Fruit fly (Drosophila melanogaster) whole organism, embryonic: Measurements from ENCODE around the gene armi.

Experiments
- BEAF-32 ChIP-seq: fragments of 200-800 bp; sonication (Bioruptor generic); optimal IDR thresholded peaks from 3 replicates; lab custom pipeline; 2017; ENCODE audit warnings: missing biosample characterization, missing genetic modification characterization, mild to moderate bottlenecking, moderate library complexity, missing genetic modification reagents
- CG10543 ChIP-seq: fragments of 200-800 bp; sonication (Bioruptor generic); optimal IDR thresholded peaks from 3 replicates; lab custom pipeline; 2017; ENCODE audit warnings: missing biosample characterization, mild to moderate bottlenecking, missing genetic modification characterization, moderate library complexity
- CG11696 ChIP-seq: fragments of 200-800 bp; sonication (Bioruptor generic); IDR thresholded peaks from 2 replicates; pipeline ENCODE4 v1.3.6; 2022; ENCODE audit warnings: missing biosample characterization, missing genetic modification characterization
- CG13123 ChIP-seq: fragments of 200-800 bp; sonication (Bioruptor generic); optimal IDR thresholded peaks from 2 replicates; lab custom pipeline; 2016; ENCODE audit warnings: missing biosample characterization, missing genetic modification characterization
- CG13775 ChIP-seq: fragments of 200-800 bp; sonication (Bioruptor generic); optimal IDR thresholded peaks from 3 replicates; lab custom pipeline; 2017; ENCODE audit warnings: missing biosample characterization, mild to moderate bottlenecking, missing genetic modification characterization
- CG15479 ChIP-seq: fragments of 200-800 bp; sonication (Bioruptor generic); optimal IDR thresholded peaks from 3 replicates; lab custom pipeline; 2019; ENCODE audit warnings: missing biosample characterization, mild to moderate bottlenecking, missing genetic modification characterization, moderate library complexity
- CG2712 ChIP-seq: fragments of 200-800 bp; optimal IDR thresholded peaks from 3 replicates; lab custom pipeline; 2019; ENCODE audit warnings: missing biosample characterization, mild to moderate bottlenecking, missing genetic modification characterization, moderate library complexity
- CG31388 ChIP-seq: fragments of 200-800 bp; sonication (Bioruptor generic); optimal IDR thresholded peaks from 2 replicates; lab custom pipeline; 2016; ENCODE audit warnings: missing biosample characterization, missing genetic modification characterization
- CG3163 ChIP-seq: fragments of 200-800 bp; sonication (Bioruptor generic); optimal IDR thresholded peaks from 3 replicates; lab custom pipeline; 2016; ENCODE audit warnings: missing biosample characterization, missing genetic modification characterization
- CG32532 ChIP-seq: fragments of 200-800 bp; sonication (Bioruptor generic); IDR thresholded peaks from 2 replicates; pipeline ENCODE4 v1.3.6; 2022; ENCODE audit warnings: missing biosample characterization, missing genetic modification characterization
- CG33557 ChIP-seq: fragments of 200-800 bp; sonication (Bioruptor generic); optimal IDR thresholded peaks from 2 replicates; lab custom pipeline; 2019; ENCODE audit warnings: missing biosample characterization, mild to moderate bottlenecking, missing genetic modification characterization, moderate library complexity
- CG3847 ChIP-seq: fragments of 200-800 bp; sonication (Bioruptor generic); IDR thresholded peaks from 2 replicates; pipeline ENCODE4 v1.3.6; 2022; ENCODE audit warnings: missing biosample characterization, missing genetic modification characterization
- CG6689 ChIP-seq: fragments of 200-800 bp; sonication (Bioruptor generic); IDR thresholded peaks from 2 replicates; pipeline ENCODE4 v1.3.6; 2022; ENCODE audit warnings: missing biosample characterization, missing genetic modification characterization
- CG7372 ChIP-seq: fragments of 200-800 bp; sonication (Bioruptor generic); IDR thresholded peaks from 2 replicates; pipeline ENCODE4 v1.3.6; 2022; ENCODE audit warnings: missing biosample characterization, missing genetic modification characterization
- CG8359 ChIP-seq: fragments of 200-800 bp; sonication (Bioruptor generic); optimal IDR thresholded peaks from 2 replicates; lab custom pipeline; 2017; ENCODE audit warnings: missing biosample characterization, mild to moderate bottlenecking, missing genetic modification characterization, borderline replicate concordance
- CG8388 ChIP-seq: fragments of 200-800 bp; sonication (Bioruptor generic); optimal IDR thresholded peaks from 2 replicates; lab custom pipeline; 2019; ENCODE audit warnings: missing biosample characterization, mild to moderate bottlenecking, missing genetic modification characterization, moderate library complexity
- CG9609 ChIP-seq: fragments of 200-800 bp; sonication (Bioruptor generic); optimal IDR thresholded peaks from 3 replicates; lab custom pipeline; 2016; ENCODE audit warnings: missing biosample characterization, missing genetic modification characterization
- CG9817 ChIP-seq: fragments of 200-800 bp; sonication (Bioruptor generic); optimal IDR thresholded peaks from 2 replicates; lab custom pipeline; 2018; ENCODE audit warnings: missing biosample characterization, mild to moderate bottlenecking, missing genetic modification characterization, moderate library complexity
- Dbx ChIP-seq: fragments of 200-800 bp; sonication (Bioruptor generic); IDR thresholded peaks from 3 replicates; pipeline ENCODE4 v1.3.6; 2022; ENCODE audit warnings: missing biosample characterization, missing genetic modification characterization
- Doc3 ChIP-seq: fragments of 200-800 bp; sonication (Bioruptor generic); IDR thresholded peaks from 3 replicates; pipeline ENCODE4 v1.3.6; 2022; ENCODE audit warnings: missing biosample characterization, missing genetic modification characterization; ENCODE audit not compliant: partially characterized antibody
- Dp ChIP-seq: fragments of 200-800 bp; sonication (Bioruptor generic); optimal IDR thresholded peaks from 2 replicates; lab custom pipeline; 2018; ENCODE audit warnings: missing biosample characterization, mild to moderate bottlenecking, missing genetic modification characterization, moderate library complexity
- E2f1 ChIP-seq: fragments of 200-800 bp; sonication (Bioruptor generic); IDR thresholded peaks from 2 replicates; pipeline ENCODE4 v1.3.6; 2022; ENCODE audit warnings: missing biosample characterization, missing genetic modification characterization
- E2f2 ChIP-seq: fragments of 200-800 bp; sonication (Bioruptor generic); IDR thresholded peaks from 2 replicates; pipeline ENCODE4 v1.3.6; 2022; ENCODE audit warnings: missing biosample characterization, missing genetic modification characterization
- Hr78 ChIP-seq, 2 experiments: fragments of 200-800 bp in 1 of 2; fragments of >200 bp in 1 of 2; sonication (Bioruptor generic) in 1 of 2; optimal IDR thresholded peaks; 2 replicates each; lab custom pipeline; 2017 to 2019; ENCODE audit warnings: missing biosample characterization in 2 of 2, missing genetic modification characterization in 2 of 2, mild to moderate bottlenecking in 1 of 2, moderate library complexity in 1 of 2
- MBD-R2 ChIP-seq: fragments of 200-800 bp; sonication (Bioruptor generic); IDR thresholded peaks from 2 replicates; pipeline ENCODE4 v1.3.6; 2022; ENCODE audit warnings: missing biosample characterization, missing genetic modification characterization
- Mes4 ChIP-seq: fragments of 200-800 bp; sonication (Bioruptor generic); optimal IDR thresholded peaks from 2 replicates; lab custom pipeline; 2016; ENCODE audit warnings: missing biosample characterization, missing genetic modification characterization
- NFAT ChIP-seq: fragments of 200-800 bp; sonication (Bioruptor generic); IDR thresholded peaks from 2 replicates; pipeline ENCODE4 v1.3.6; 2022; ENCODE audit warnings: missing biosample characterization, missing genetic modification characterization
- Nf-YC ChIP-seq: fragments of 200-800 bp; optimal IDR thresholded peaks from 3 replicates; lab custom pipeline; 2019; ENCODE audit warnings: missing biosample characterization, mild to moderate bottlenecking, missing genetic modification characterization, moderate library complexity
- Rx ChIP-seq: fragments of 200-800 bp; sonication (Bioruptor generic); IDR thresholded peaks from 2 replicates; pipeline ENCODE4 v1.3.6; 2022; ENCODE audit warnings: missing biosample characterization, missing genetic modification characterization
- Spps ChIP-seq: fragments of 200-800 bp; sonication (Bioruptor generic); optimal IDR thresholded peaks from 2 replicates; lab custom pipeline; 2018; ENCODE audit warnings: missing biosample characterization, mild to moderate bottlenecking, missing genetic modification characterization
- az2 ChIP-seq: fragments of 200-800 bp; sonication (Bioruptor generic); optimal IDR thresholded peaks from 3 replicates; lab custom pipeline; 2016; ENCODE audit warnings: missing biosample characterization, missing genetic modification characterization
- bbx ChIP-seq: fragments of 200-800 bp; sonication (Bioruptor generic); IDR thresholded peaks from 2 replicates; pipeline ENCODE4 v1.3.6; 2022; ENCODE audit warnings: missing biosample characterization, missing genetic modification characterization; ENCODE audit not compliant: partially characterized antibody
- bowl ChIP-seq: fragments of 200-800 bp; sonication (Bioruptor generic); IDR thresholded peaks from 2 replicates; pipeline ENCODE4 v1.3.6; 2022; ENCODE audit warnings: missing biosample characterization, missing genetic modification characterization
- fd3F ChIP-seq: fragments of 200-800 bp; sonication (Bioruptor generic); optimal IDR thresholded peaks from 2 replicates; lab custom pipeline; 2018; ENCODE audit warnings: missing biosample characterization, mild to moderate bottlenecking, missing genetic modification characterization, moderate library complexity
- fru ChIP-seq: fragments of >200 bp; optimal IDR thresholded peaks from 2 replicates; lab custom pipeline; 2017
- gfzf ChIP-seq: fragments of 200-800 bp; sonication (Bioruptor generic); optimal IDR thresholded peaks from 2 replicates; lab custom pipeline; 2016; ENCODE audit warnings: missing biosample characterization, mild to moderate bottlenecking, missing genetic modification characterization, moderate library complexity
- insv ChIP-seq, 2 experiments: fragments of 200-800 bp; sonication (Bioruptor generic); optimal IDR thresholded peaks; 3 replicates each; lab custom pipeline; 2016 to 2018; ENCODE audit warnings: missing biosample characterization in 2 of 2, missing genetic modification characterization in 2 of 2
- kah ChIP-seq: fragments of 200-800 bp; sonication (Bioruptor generic); optimal IDR thresholded peaks from 2 replicates; lab custom pipeline; 2018; ENCODE audit warnings: missing biosample characterization, mild to moderate bottlenecking, missing genetic modification characterization
- knrl ChIP-seq: fragments of 200-800 bp; sonication (Bioruptor generic); IDR thresholded peaks from 3 replicates; pipeline ENCODE4 v1.3.6; 2022; ENCODE audit warnings: missing biosample characterization, missing genetic modification characterization; ENCODE audit not compliant: partially characterized antibody
- pzg ChIP-seq: fragments of 200-800 bp; sonication (Bioruptor generic); optimal IDR thresholded peaks from 3 replicates; lab custom pipeline; 2018; ENCODE audit warnings: missing biosample characterization, mild to moderate bottlenecking, missing genetic modification characterization, moderate library complexity
- salm ChIP-seq: fragments of 200-800 bp; sonication (Bioruptor generic); optimal IDR thresholded peaks from 2 replicates; lab custom pipeline; 2018; ENCODE audit warnings: missing biosample characterization, mild to moderate bottlenecking, missing genetic modification characterization
- schlank ChIP-seq: fragments of 200-800 bp; sonication (Bioruptor generic); optimal IDR thresholded peaks from 2 replicates; lab custom pipeline; 2018; ENCODE audit warnings: missing biosample characterization, mild to moderate bottlenecking, missing genetic modification characterization
- scrt ChIP-seq: fragments of 200-800 bp; sonication (Bioruptor generic); optimal IDR thresholded peaks from 2 replicates; lab custom pipeline; 2018; ENCODE audit warnings: missing biosample characterization, mild to moderate bottlenecking, missing genetic modification characterization, moderate library complexity
- stwl ChIP-seq: fragments of 200-800 bp; sonication (Bioruptor generic); optimal IDR thresholded peaks from 3 replicates; lab custom pipeline; 2018; ENCODE audit warnings: missing biosample characterization, mild to moderate bottlenecking, missing genetic modification characterization, moderate library complexity
- sug ChIP-seq: fragments of 200-800 bp; optimal IDR thresholded peaks from 2 replicates; lab custom pipeline; 2019; ENCODE audit warnings: missing biosample characterization, mild to moderate bottlenecking, missing genetic modification characterization, moderate library complexity
- tap ChIP-seq: fragments of 200-800 bp; optimal IDR thresholded peaks from 3 replicates; lab custom pipeline; 2019; ENCODE audit warnings: missing biosample characterization, mild to moderate bottlenecking, missing genetic modification characterization, moderate library complexity
- tna ChIP-seq: fragments of 200-800 bp; sonication (Bioruptor generic); IDR thresholded peaks from 2 replicates; pipeline ENCODE4 v1.3.6; 2022; ENCODE audit warnings: missing biosample characterization, missing genetic modification characterization; ENCODE audit not compliant: partially characterized antibody
- wdn ChIP-seq: fragments of 200-800 bp; sonication (Bioruptor generic); IDR thresholded peaks from 2 replicates; pipeline ENCODE4 v1.3.6; 2022; ENCODE audit warnings: missing biosample characterization, missing genetic modification characterization
- z ChIP-seq: fragments of 200-800 bp; sonication (Bioruptor generic); IDR thresholded peaks from 3 replicates; pipeline ENCODE4 v1.3.6; 2022; ENCODE audit warnings: missing biosample characterization, missing genetic modification characterization

The armi gene

DNA sequence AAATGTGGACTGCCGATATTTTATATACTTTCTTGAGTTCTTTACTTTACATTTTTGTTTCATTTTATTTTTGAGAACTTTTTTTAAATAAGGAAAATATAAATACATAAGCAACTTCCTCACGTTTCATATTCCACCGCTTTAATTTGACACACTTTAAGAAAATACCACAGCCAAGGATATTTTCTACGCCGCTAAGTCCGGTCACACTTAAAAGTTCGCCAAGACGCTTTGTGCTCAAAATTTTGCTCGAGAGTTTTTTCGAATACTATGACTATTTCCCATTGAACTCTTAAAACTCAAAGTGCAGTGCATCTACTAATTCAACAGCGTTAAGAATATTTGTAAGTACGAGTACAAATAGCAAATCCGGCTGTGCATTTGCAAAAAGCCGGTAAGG is at the start of gene armi, which contains the start of gene CG46463:
armi (plus strand) TSS at position 199 of the 400 bp plus-strand sequence.
CG46463 (plus strand) TSS at position 197 of the 400 bp plus-strand sequence.
- no peak for TF ChIP-seq scrt (GFP tag; lab: Kevin White, UChicago)
- TF ChIP-seq E2f2 = peak; percentile 46
- peak; percentile 55 for TF ChIP-seq Dp (GFP tag; lab: Kevin White, UChicago)
- TF ChIP-seq gfzf (GFP tag; lab: Kevin White, UChicago) = peak; percentile 69
- TF ChIP-seq CG6689 = 0 out of 2 replicates have a peak, but pooled peaks have one; percentile 7
- TF ChIP-seq MBD-R2 = peak; percentile 55
- TF ChIP-seq pzg = peak; percentile 30
- TF ChIP-seq stwl (tag; lab: Kevin White, UChicago) = peak; percentile 37
- no peak for TF ChIP-seq bowl (GFP tag; lab: Robert Waterston, UW)

- TF ChIP-seq CG9817 (tag; lab: Kevin White, UChicago) (peak; percentile 37), wdn (GFP tag; lab: Robert Waterston, UW) (no peak), CG9609 (GFP tag; lab: Kevin White, UChicago) (no peak), salm (tag; lab: Kevin White, UChicago) (no peak), sug (peak; percentile 22), CG10543 (GFP tag; lab: Kevin White, UChicago) (peak; percentile 79), CG32532 (GFP tag; lab: Robert Waterston, UW) (no peak), E2f2 (no peak), CG13123 (GFP tag; lab: Kevin White, UChicago) (no peak), CG11696 (no peak), CG8388 (GFP tag; lab: Kevin White, UChicago) (no peak), CG2712 (peak; percentile 1), E2f1 (no peak), az2 (GFP tag; lab: Kevin White, UChicago) (no peak), CG31388 (GFP tag; lab: Kevin White, UChicago) (no peak), schlank (tag; lab: Kevin White, UChicago) (no peak), fd3F (peak; percentile 1), MBD-R2 (peak; percentile 16; the same call in 1 of the 2 replicates), CG33557 (GFP tag; lab: Kevin White, UChicago) (no peak), Mes4 (GFP tag; lab: Kevin White, UChicago) (no peak), Dbx (GFP tag; lab: Robert Waterston, UW) (no peak), BEAF-32 (GFP tag; lab: Kevin White, UChicago) (peak; percentile 64), tap (no peak), insv (GFP tag; optimal IDR thresholded peaks at IDR 0.05; lab: Kevin White, UChicago) (no peak), Doc3 (GFP tag; lab: Robert Waterston, UW) (peak; percentile 61; the same call in 2 of the 3 replicates), CG8359 (GFP tag; lab: Kevin White, UChicago) (no peak), Hr78 (GFP tag; optimal IDR thresholded peaks at IDR 0.05; lab: Kevin White, UChicago) (no peak), CG15479 (no peak), Rx (GFP tag; lab: Robert Waterston, UW) (no peak), CG3163 (GFP tag; lab: Kevin White, UChicago) (peak; percentile 1), z (GFP tag; lab: Robert Waterston, UW) (no peak), kah (GFP tag; lab: Kevin White, UChicago) (no peak), fru (lab: Kevin White, UChicago) (no peak), CG7372 (GFP tag; lab: Robert Waterston, UW) (0 out of 2 replicates have a peak, but pooled peaks have one; percentile 8), tna (GFP tag; lab: Robert Waterston, UW) (no peak), Spps (tag; lab: Kevin White, UChicago) (no peak), CG13775 (GFP tag; lab: Kevin White, UChicago) (peak; percentile 4), CG3847 (GFP tag; lab: Robert Waterston, UW) (peak; percentile 51; the same call in 1 of the 2 replicates), NFAT (GFP tag; lab: Robert Waterston, UW) (no peak), Nf-YC (peak; percentile 16), knrl (no peak), bbx (GFP tag; lab: Robert Waterston, UW) (no peak)
Measured at dm6 chr3L:3411699-3412098, 49.4 kb upstream of the armi start.
